Worm (Caenorhabditis elegans): ENCODE measurements around the gene sre-2.

Gene sre-2

ce11 chrII:8075324-8075810 lies 26.6 kb downstream of the sre-2 start, which contains the start of gene K02C4.2:
Gene K02C4.2, plus strand, starts transcription at chrII:8075760.
- TF ChIP-seq hpl-2 (GFP tag; optimal IDR thresholded peaks at IDR 0.05) (peak; percentile 56), snpc-4 (tag; optimal IDR thresholded peaks at IDR 0.05) (peak; percentile 52), elt-2 (tag; optimal IDR thresholded peaks at IDR 0.05) (peak; percentile 59), unc-130 (tag; optimal IDR thresholded peaks at IDR 0.05) (peak; percentile 89), zag-1 (tag; optimal IDR thresholded peaks at IDR 0.05) (no peak), C04F5.9 (tag; optimal IDR thresholded peaks at IDR 0.05) (no peak), ztf-4 (tag; optimal IDR thresholded peaks at IDR 0.05) (peak; percentile 0), ceh-90 (tag; optimal IDR thresholded peaks at IDR 0.05) (no peak), pqm-1 (tag; optimal IDR thresholded peaks at IDR 0.05) (no peak), tlp-1 (tag; optimal IDR thresholded peaks at IDR 0.05) (no peak), C16A3.4 (tag; optimal IDR thresholded peaks at IDR 0.05) (peak; percentile 88), nhr-19 (GFP tag; conservative IDR thresholded peaks at IDR 0.05) (peak; percentile 71), tbx-2 (tag; optimal IDR thresholded peaks at IDR 0.05) (peak; percentile 68), dpl-1 (GFP tag; optimal IDR thresholded peaks at IDR 0.05) (peak; percentile 28 to 62 (median 60)), rnt-1 (tag; optimal IDR thresholded peaks at IDR 0.05) (peak; percentile 81), ces-1 (GFP tag; optimal IDR thresholded peaks at IDR 0.05) (no peak), snu-23 (GFP tag; optimal IDR thresholded peaks at IDR 0.05) (peak; percentile 86), fkh-4 (tag; optimal IDR thresholded peaks at IDR 0.05; ENCODE audit: borderline replicate concordance) (no peak), ama-1 (optimal IDR thresholded peaks at IDR 0.05) (no peak), elt-3 (tag; optimal IDR thresholded peaks at IDR 0.05) (peak in 3 of 6 experiments; percentile 28 to 77 (median 42)), irx-1 (tag; optimal IDR thresholded peaks at IDR 0.05) (peak; percentile 48), alr-1 (tag; optimal IDR thresholded peaks at IDR 0.05; ENCODE audit: borderline replicate concordance) (no peak), blmp-1 (tag; optimal IDR thresholded peaks at IDR 0.05) (no peak), sptf-1 (tag; optimal IDR thresholded peaks at IDR 0.05) (no peak), sox-4 (tag; optimal IDR thresholded peaks at IDR 0.05) (no peak), nhr-77 (tag; optimal IDR thresholded peaks at IDR 0.05) (peak; percentile 75), ceh-8 (GFP tag; optimal IDR thresholded peaks at IDR 0.05) (peak; percentile 52), nhr-85 (tag) (peak; percentile 84), sup-37 (GFP tag; optimal IDR thresholded peaks at IDR 0.05) (peak; percentile 73), aly-2 (tag; optimal IDR thresholded peaks at IDR 0.05) (peak; percentile 64), lin-15B (tag; optimal IDR thresholded peaks at IDR 0.05) (no peak), lsy-2 (tag; optimal IDR thresholded peaks at IDR 0.05) (peak; percentile 59 to 83), unc-30 (tag; optimal IDR thresholded peaks at IDR 0.05) (no peak), fos-1 (tag; optimal IDR thresholded peaks at IDR 0.05) (peak; percentile 41), ceh-63 (GFP tag; optimal IDR thresholded peaks at IDR 0.05) (no peak), vab-15 (tag; optimal IDR thresholded peaks at IDR 0.05) (peak; percentile 83), nhr-11 (tag; optimal IDR thresholded peaks at IDR 0.05) (no peak), skn-1 (tag; optimal IDR thresholded peaks at IDR 0.05) (peak; percentile 78), lin-13 (GFP tag; optimal IDR thresholded peaks at IDR 0.05) (peak; percentile 69), egl-27 (tag; optimal IDR thresholded peaks at IDR 0.05) (peak in 1 of 2 experiments; percentile 23), unc-62 (GFP tag; optimal IDR thresholded peaks at IDR 0.05) (no peak), pag-3 (tag; optimal IDR thresholded peaks at IDR 0.05; ENCODE audit: borderline replicate concordance, insufficient read depth) (peak; percentile 84), mep-1 (tag; optimal IDR thresholded peaks at IDR 0.05) (peak; percentile 87), C34B4.2 (tag; optimal IDR thresholded peaks at IDR 0.05) (no peak), jun-1 (tag; optimal IDR thresholded peaks at IDR 0.05) (peak; percentile 60), unc-98 (GFP tag; IDR thresholded peaks at IDR 0.05) (no peak), nhr-12 (tag; optimal IDR thresholded peaks at IDR 0.05) (no peak), hlh-4 (tag; optimal IDR thresholded peaks at IDR 0.05) (no peak), nhr-237 (tag; optimal IDR thresholded peaks at IDR 0.05) (no peak), aha-1 (tag; optimal IDR thresholded peaks at IDR 0.05) (no peak), lin-35 (GFP tag; optimal IDR thresholded peaks at IDR 0.05) (peak; percentile 66 to 88), lin-14 (GFP tag; optimal IDR thresholded peaks at IDR 0.05) (peak; percentile 78), mef-2 (tag; optimal IDR thresholded peaks at IDR 0.05) (no peak), nhr-84 (tag; optimal IDR thresholded peaks at IDR 0.05) (no peak)
